Fruit fly (Drosophila melanogaster) whole organism, embryonic: ENCODE measurements around the gene east.

Experiments
- Aef1 ChIP-seq: fragments of 200-800 bp; sonication (Bioruptor generic); IDR thresholded peaks from 3 replicates; pipeline ENCODE4 v1.3.6; 2022; ENCODE audit warnings: missing biosample characterization, missing genetic modification characterization
- Asciz ChIP-seq: fragments of 200-800 bp; sonication (Bioruptor generic); optimal IDR thresholded peaks from 2 replicates; lab custom pipeline; 2017; ENCODE audit warnings: missing biosample characterization, mild to moderate bottlenecking, missing genetic modification characterization, missing genetic modification reagents
- BEAF-32 ChIP-seq: fragments of 200-800 bp; sonication (Bioruptor generic); optimal IDR thresholded peaks from 3 replicates; lab custom pipeline; 2017; ENCODE audit warnings: missing biosample characterization, missing genetic modification characterization, mild to moderate bottlenecking, moderate library complexity, missing genetic modification reagents
- CG10654 ChIP-seq: fragments of 200-800 bp; sonication (Bioruptor generic); optimal IDR thresholded peaks from 2 replicates; lab custom pipeline; 2016; ENCODE audit warnings: missing biosample characterization, missing genetic modification characterization
- CG11398 ChIP-seq: fragments of 200-800 bp; sonication (Bioruptor generic); optimal IDR thresholded peaks from 2 replicates; lab custom pipeline; 2016; ENCODE audit warnings: missing biosample characterization, missing genetic modification characterization
- CG12104 ChIP-seq: fragments of 200-800 bp; sonication (Bioruptor generic); optimal IDR thresholded peaks from 3 replicates; lab custom pipeline; 2016; ENCODE audit warnings: missing biosample characterization, missing genetic modification characterization
- CG12769 ChIP-seq: fragments of 200-800 bp; sonication (Bioruptor generic); optimal IDR thresholded peaks from 2 replicates; lab custom pipeline; 2019; ENCODE audit warnings: missing biosample characterization, mild to moderate bottlenecking, missing genetic modification characterization, moderate library complexity
- CG13296 ChIP-seq: fragments of 200-800 bp; sonication (Bioruptor generic); optimal IDR thresholded peaks from 3 replicates; lab custom pipeline; 2018; ENCODE audit warnings: missing biosample characterization, mild to moderate bottlenecking, missing genetic modification characterization
- CG15601 ChIP-seq: fragments of 200-800 bp; sonication (Bioruptor generic); optimal IDR thresholded peaks from 3 replicates; lab custom pipeline; 2019; ENCODE audit warnings: missing biosample characterization, mild to moderate bottlenecking, missing genetic modification characterization, moderate library complexity
- CG1647 ChIP-seq: fragments of 200-800 bp; sonication (Bioruptor generic); optimal IDR thresholded peaks from 3 replicates; lab custom pipeline; 2016; ENCODE audit warnings: missing biosample characterization, missing genetic modification characterization
- CG2889 ChIP-seq: fragments of 200-800 bp; sonication (Bioruptor generic); IDR thresholded peaks from 3 replicates; pipeline ENCODE4 v1.3.6; 2022; ENCODE audit warnings: missing biosample characterization, missing genetic modification characterization
- CG30020 ChIP-seq: fragments of 200-800 bp; optimal IDR thresholded peaks from 2 replicates; lab custom pipeline; 2019; ENCODE audit warnings: missing biosample characterization, mild to moderate bottlenecking, missing genetic modification characterization, moderate library complexity
- CG3995 ChIP-seq: fragments of 200-800 bp; sonication (Bioruptor generic); optimal IDR thresholded peaks from 3 replicates; lab custom pipeline; 2016; ENCODE audit warnings: missing biosample characterization, missing genetic modification characterization
- CG4424 ChIP-seq: fragments of 200-800 bp; sonication (Bioruptor generic); optimal IDR thresholded peaks from 3 replicates; lab custom pipeline; 2016; ENCODE audit warnings: missing biosample characterization, missing genetic modification characterization
- CG4820 ChIP-seq: fragments of 200-800 bp; sonication (Bioruptor generic); optimal IDR thresholded peaks from 3 replicates; lab custom pipeline; 2016; ENCODE audit warnings: missing biosample characterization, missing genetic modification characterization
- CG6654 ChIP-seq: fragments of 200-800 bp; sonication (Bioruptor generic); optimal IDR thresholded peaks from 2 replicates; lab custom pipeline; 2017; ENCODE audit warnings: missing biosample characterization, mild to moderate bottlenecking, missing genetic modification characterization
- CG7786 ChIP-seq: fragments of 200-800 bp; sonication (Bioruptor generic); optimal IDR thresholded peaks from 2 replicates; lab custom pipeline; 2016; ENCODE audit warnings: missing biosample characterization, missing genetic modification characterization
- CG7987 ChIP-seq: fragments of 200-800 bp; sonication (Bioruptor generic); optimal IDR thresholded peaks from 2 replicates; lab custom pipeline; 2018; ENCODE audit warnings: missing biosample characterization, mild to moderate bottlenecking, missing genetic modification characterization, moderate library complexity
- CG9797 ChIP-seq: fragments of 200-800 bp; sonication (Bioruptor generic); optimal IDR thresholded peaks from 3 replicates; lab custom pipeline; 2018; ENCODE audit warnings: missing biosample characterization, mild to moderate bottlenecking, missing genetic modification characterization
- D19B ChIP-seq: fragments of 200-800 bp; sonication (Bioruptor generic); optimal IDR thresholded peaks from 2 replicates; lab custom pipeline; 2017; ENCODE audit warnings: missing biosample characterization, mild to moderate bottlenecking, missing genetic modification characterization
- Dll ChIP-seq: fragments of 200-800 bp; sonication (Bioruptor generic); IDR thresholded peaks from 4 replicates; pipeline ENCODE4 v1.3.6; 2022; ENCODE audit warnings: missing biosample characterization, missing genetic modification characterization; ENCODE audit not compliant: partially characterized antibody
- Dp ChIP-seq: fragments of 200-800 bp; sonication (Bioruptor generic); optimal IDR thresholded peaks from 2 replicates; lab custom pipeline; 2018; ENCODE audit warnings: missing biosample characterization, mild to moderate bottlenecking, missing genetic modification characterization, moderate library complexity
- Eip74EF ChIP-seq, 2 experiments: fragments of 200-800 bp in 1 of 2; fragments of >200 bp in 1 of 2; sonication (Bioruptor generic) in 1 of 2; optimal IDR thresholded peaks; 2 replicates each; lab custom pipeline; 2017 to 2019; ENCODE audit warnings: missing biosample characterization in 2 of 2, missing genetic modification characterization in 2 of 2, mild to moderate bottlenecking in 1 of 2, moderate library complexity in 1 of 2
- Med ChIP-seq: fragments of 200-800 bp; sonication (Bioruptor generic); peaks from one replicate; lab custom pipeline; 2016; ENCODE audit warnings: missing biosample characterization, missing genetic modification characterization, mild to moderate bottlenecking, inconsistent platforms, moderate library complexity
- Nf-YC ChIP-seq: fragments of 200-800 bp; optimal IDR thresholded peaks from 3 replicates; lab custom pipeline; 2019; ENCODE audit warnings: missing biosample characterization, mild to moderate bottlenecking, missing genetic modification characterization, moderate library complexity
- PHDP ChIP-seq: fragments of 200-800 bp; sonication (Bioruptor generic); optimal IDR thresholded peaks from 3 replicates; lab custom pipeline; 2018; ENCODE audit warnings: missing biosample characterization, mild to moderate bottlenecking, missing genetic modification characterization, moderate library complexity
- Side ChIP-seq: fragments of 200-800 bp; sonication (Bioruptor generic); optimal IDR thresholded peaks from 2 replicates; lab custom pipeline; 2016; ENCODE audit warnings: missing biosample characterization, missing genetic modification characterization
- Sin3A ChIP-seq: fragments of >200 bp; optimal IDR thresholded peaks from 2 replicates; lab custom pipeline; 2018
- ase ChIP-seq: fragments of 200-800 bp; sonication (Bioruptor generic); IDR thresholded peaks from 3 replicates; pipeline ENCODE4 v1.3.6; 2022; ENCODE audit warnings: missing biosample characterization, missing genetic modification characterization
- dmrt99B ChIP-seq: fragments of 200-800 bp; sonication (Bioruptor generic); optimal IDR thresholded peaks from 2 replicates; lab custom pipeline; 2018; ENCODE audit warnings: missing biosample characterization, mild to moderate bottlenecking, missing genetic modification characterization, moderate library complexity
- gro ChIP-seq: fragments of 200-800 bp; sonication (Bioruptor generic); optimal IDR thresholded peaks from 2 replicates; lab custom pipeline; 2016; ENCODE audit warnings: missing biosample characterization, missing genetic modification characterization
- ham ChIP-seq: fragments of 200-800 bp; sonication (Bioruptor generic); IDR thresholded peaks from 2 replicates; pipeline ENCODE4 v1.3.6; 2022; ENCODE audit warnings: missing biosample characterization, missing genetic modification characterization
- hth ChIP-seq: fragments of >200 bp; optimal IDR thresholded peaks from 2 replicates; lab custom pipeline; 2017; ENCODE audit warnings: inconsistent platforms
- kah ChIP-seq: fragments of 200-800 bp; sonication (Bioruptor generic); optimal IDR thresholded peaks from 2 replicates; lab custom pipeline; 2018; ENCODE audit warnings: missing biosample characterization, mild to moderate bottlenecking, missing genetic modification characterization
- lab ChIP-seq: fragments of 200-800 bp; sonication (Bioruptor generic); optimal IDR thresholded peaks from 3 replicates; lab custom pipeline; 2017; ENCODE audit warnings: missing biosample characterization, missing genetic modification characterization, mild to moderate bottlenecking, moderate library complexity, missing genetic modification reagents
- luna ChIP-seq: fragments of 200-800 bp; sonication (Bioruptor generic); optimal IDR thresholded peaks from 2 replicates; lab custom pipeline; 2016; ENCODE audit warnings: missing biosample characterization, missing genetic modification characterization
- nerfin-2 ChIP-seq: fragments of 200-800 bp; sonication (Bioruptor generic); IDR thresholded peaks from 2 replicates; pipeline ENCODE4 v1.3.6; 2022; ENCODE audit warnings: missing biosample characterization, missing genetic modification characterization; ENCODE audit not compliant: partially characterized antibody
- onecut ChIP-seq: fragments of 200-800 bp; sonication (Bioruptor generic); IDR thresholded peaks from 2 replicates; pipeline ENCODE4 v1.3.6; 2022; ENCODE audit warnings: missing biosample characterization, missing genetic modification characterization
- ranshi ChIP-seq: fragments of 200-800 bp; sonication (Bioruptor generic); IDR thresholded peaks from 2 replicates; pipeline ENCODE4 v1.3.6; 2022; ENCODE audit warnings: missing biosample characterization, missing genetic modification characterization
- sisA ChIP-seq: fragments of 200-800 bp; sonication (Bioruptor generic); IDR thresholded peaks from 2 replicates; pipeline ENCODE4 v1.3.6; 2022; ENCODE audit warnings: missing biosample characterization, missing genetic modification characterization
- so ChIP-seq: fragments of 200-800 bp; sonication (Bioruptor generic); IDR thresholded peaks from 3 replicates; pipeline ENCODE4 v1.3.6; 2022; ENCODE audit warnings: missing biosample characterization, missing genetic modification characterization
- sug ChIP-seq: fragments of 200-800 bp; optimal IDR thresholded peaks from 2 replicates; lab custom pipeline; 2019; ENCODE audit warnings: missing biosample characterization, mild to moderate bottlenecking, missing genetic modification characterization, moderate library complexity
- tgo ChIP-seq: fragments of 200-800 bp; sonication (Bioruptor generic); IDR thresholded peaks from 3 replicates; pipeline ENCODE4 v1.3.6; 2022; ENCODE audit warnings: missing biosample characterization, missing genetic modification characterization
- tna ChIP-seq: fragments of 200-800 bp; sonication (Bioruptor generic); IDR thresholded peaks from 2 replicates; pipeline ENCODE4 v1.3.6; 2022; ENCODE audit warnings: missing biosample characterization, missing genetic modification characterization; ENCODE audit not compliant: partially characterized antibody
- toy ChIP-seq: fragments of 200-800 bp; sonication (Bioruptor generic); IDR thresholded peaks from 2 replicates; pipeline ENCODE4 v1.3.6; 2022; ENCODE audit warnings: missing biosample characterization, missing genetic modification characterization
- tup ChIP-seq: fragments of 200-800 bp; sonication (Bioruptor generic); optimal IDR thresholded peaks from 2 replicates; lab custom pipeline; 2016; ENCODE audit warnings: missing biosample characterization, mild to moderate bottlenecking, missing genetic modification characterization, moderate library complexity
- tx ChIP-seq: fragments of 200-800 bp; sonication (Bioruptor generic); optimal IDR thresholded peaks from 2 replicates; lab custom pipeline; 2016; ENCODE audit warnings: missing biosample characterization, missing genetic modification characterization
- vnd ChIP-seq: fragments of 200-800 bp; sonication (Bioruptor generic); IDR thresholded peaks from 3 replicates; pipeline ENCODE4 v1.3.6; 2022; ENCODE audit warnings: missing biosample characterization, missing genetic modification characterization; ENCODE audit not compliant: partially characterized antibody
- vvl ChIP-seq: fragments of 200-800 bp; sonication (Bioruptor generic); IDR thresholded peaks from 2 replicates; pipeline ENCODE4 v1.3.6; 2022; ENCODE audit warnings: missing biosample characterization, missing genetic modification characterization

Gene east

dm6 chrX:2071878-2072817 lies 61.5 kb downstream of the east start, which contains the start of gene Rtca (continued):
- peak; percentile 43 for TF ChIP-seq CG6654 (GFP tag; lab: Kevin White, UChicago)
- peak; percentile 60 for TF ChIP-seq D19B
- peak; percentile 82 for TF ChIP-seq CG7987 (GFP tag; lab: Kevin White, UChicago)
- TF ChIP-seq Asciz (GFP tag; lab: Kevin White, UChicago), result peak; percentile 48
- TF ChIP-seq CG15601, result peak; percentile 4
- no peak for TF ChIP-seq tup (GFP tag; lab: Kevin White, UChicago)
- TF ChIP-seq CG4424 (GFP tag; lab: Kevin White, UChicago), result peak; percentile 51
- TF ChIP-seq vvl (GFP tag; lab: Robert Waterston, UW), result peak; percentile 78
- TF ChIP-seq ranshi (GFP tag; lab: Robert Waterston, UW), result peak; percentile 60
- TF ChIP-seq Dp (GFP tag; lab: Kevin White, UChicago), result no peak
- TF ChIP-seq vnd (GFP tag; lab: Robert Waterston, UW), result no peak
- TF ChIP-seq tna, result no peak
- TF ChIP-seq so (GFP tag; lab: Robert Waterston, UW), result no peak; the same call in 2 of the 3 replicates
- no peak for TF ChIP-seq ase (GFP tag; lab: Robert Waterston, UW)
- no peak for TF ChIP-seq Sin3A (lab: Kevin White, UChicago)
- no peak for TF ChIP-seq Dll (GFP tag; lab: Robert Waterston, UW)
- peak; percentile 42 for TF ChIP-seq CG4820 (GFP tag; lab: Kevin White, UChicago)
- no peak for TF ChIP-seq toy
- TF ChIP-seq tgo (GFP tag; lab: Robert Waterston, UW), result peak; percentile 72
- TF ChIP-seq CG7786 (GFP tag; lab: Kevin White, UChicago), result peak; percentile 74
- peak; percentile 93 for TF ChIP-seq Med (GFP tag; lab: Kevin White, UChicago)
- TF ChIP-seq dmrt99B (tag; lab: Kevin White, UChicago), result peak; percentile 83
- TF ChIP-seq Side (GFP tag; lab: Kevin White, UChicago), result peak; percentile 72
- TF ChIP-seq kah (GFP tag; lab: Kevin White, UChicago), result peak; percentile 22
- TF ChIP-seq gro, result peak; percentile 42
- TF ChIP-seq Nf-YC (tag; lab: Kevin White, UChicago), result peak; percentile 56
- TF ChIP-seq CG2889 (GFP tag; lab: Robert Waterston, UW), result 0 out of 3 replicates have a peak, but pooled peaks have one; percentile 14
- no peak for TF ChIP-seq hth (lab: Kevin White, UChicago)
- TF ChIP-seq CG12769 (tag; lab: Kevin White, UChicago), result peak; percentile 75
- TF ChIP-seq tx, result peak; percentile 68
- TF ChIP-seq nerfin-2 (GFP tag; lab: Robert Waterston, UW), result no peak
- peak; percentile 66 for TF ChIP-seq PHDP (tag; lab: Kevin White, UChicago)
- no peak for TF ChIP-seq CG9797 (GFP tag; lab: Kevin White, UChicago)
- TF ChIP-seq BEAF-32 (GFP tag; lab: Kevin White, UChicago), result no peak
- TF ChIP-seq ham, result no peak
- TF ChIP-seq luna, result no peak
- TF ChIP-seq CG13296, result peak; percentile 70
- TF ChIP-seq CG30020 (tag; lab: Kevin White, UChicago), result no peak
- TF ChIP-seq CG12104 (GFP tag; lab: Kevin White, UChicago), result peak; percentile 48
- TF ChIP-seq CG11398 (GFP tag; lab: Kevin White, UChicago), result no peak
- peak; percentile 19 for TF ChIP-seq CG1647 (GFP tag; lab: Kevin White, UChicago)
- peak; percentile 52 for TF ChIP-seq onecut (GFP tag; lab: Robert Waterston, UW)
- TF ChIP-seq Aef1 (GFP tag; lab: Robert Waterston, UW), result peak; percentile 68
- TF ChIP-seq CG3995 (GFP tag; lab: Kevin White, UChicago), result no peak
- peak in 1 of 2 experiments; percentile 38 for TF ChIP-seq Eip74EF (GFP tag; optimal IDR thresholded peaks at IDR 0.05; lab: Kevin White, UChicago)
- TF ChIP-seq CG10654 (GFP tag; lab: Kevin White, UChicago), result peak; percentile 56
- TF ChIP-seq lab, result peak; percentile 89
- peak; percentile 30 for TF ChIP-seq sug (tag; lab: Kevin White, UChicago)
- TF ChIP-seq sisA (GFP tag; lab: Robert Waterston, UW), result peak; percentile 65
